Worm (Caenorhabditis elegans) whole organism, L4/young adult: ENCODE measurements around the gene sec-16A.1.

Experiments
- dao-5 ChIP-seq: sonication (generic microtip); optimal IDR thresholded peaks from 2 replicates; lab custom pipeline; 2016; ENCODE audit warnings: missing genotype, missing genetic modification characterization, moderate library complexity, missing compliant biosample characterization
- him-1 ChIP-seq: sonication (generic microtip); optimal IDR thresholded peaks from 2 replicates; lab custom pipeline; 2016; ENCODE audit warnings: missing genotype, missing genetic modification reagents, missing genetic modification characterization, missing compliant biosample characterization

DNA sequence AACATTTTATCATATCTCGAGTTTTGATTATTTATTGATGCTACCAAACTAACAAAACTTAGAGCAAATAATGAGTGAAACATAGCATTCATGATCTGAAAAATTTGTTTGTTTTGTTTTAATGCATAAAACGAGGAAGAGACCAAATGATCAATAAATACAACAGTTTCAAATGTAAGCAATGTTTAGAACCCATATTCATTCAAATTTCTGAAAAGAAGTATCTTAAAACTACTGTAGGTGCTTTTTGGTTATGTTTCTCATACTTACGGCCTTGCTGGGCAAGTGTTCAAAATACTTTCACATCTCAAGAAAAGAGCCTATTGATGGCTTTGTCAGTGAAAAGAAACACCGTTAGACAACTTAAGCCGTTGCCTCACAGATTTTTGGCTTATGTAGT lies 47.9 kb upstream of the sec-16A.1 start, which contains the start of gene F02A9.1:
- TF ChIP-seq dao-5 (tag; lab: Kevin White, UChicago) (no peak), him-1 (tag; lab: Kevin White, UChicago) (no peak)
